Fruit fly (Drosophila melanogaster) whole organism, embryonic: ENCODE data around the gene CG16972.

ENCODE experiments used
- Aef1 ChIP-seq: fragments of 200-800 bp; sonication (Bioruptor generic); IDR thresholded peaks from 3 replicates; pipeline ENCODE4 v1.3.6; 2022; ENCODE audit warnings: missing biosample characterization, missing genetic modification characterization
- Asciz ChIP-seq: fragments of 200-800 bp; sonication (Bioruptor generic); optimal IDR thresholded peaks from 2 replicates; lab custom pipeline; 2017; ENCODE audit warnings: missing biosample characterization, mild to moderate bottlenecking, missing genetic modification characterization, missing genetic modification reagents
- C15 ChIP-seq: fragments of 200-800 bp; sonication (Bioruptor generic); IDR thresholded peaks from 3 replicates; pipeline ENCODE4 v1.3.6; 2022; ENCODE audit warnings: missing biosample characterization, missing genetic modification characterization
- CG14710 ChIP-seq: fragments of 200-800 bp; sonication (Bioruptor generic); optimal IDR thresholded peaks from 3 replicates; lab custom pipeline; 2019; ENCODE audit warnings: missing biosample characterization, mild to moderate bottlenecking, missing genetic modification characterization, moderate library complexity
- CG15601 ChIP-seq: fragments of 200-800 bp; sonication (Bioruptor generic); optimal IDR thresholded peaks from 3 replicates; lab custom pipeline; 2019; ENCODE audit warnings: missing biosample characterization, mild to moderate bottlenecking, missing genetic modification characterization, moderate library complexity
- CG15696 ChIP-seq: fragments of 200-800 bp; sonication (Bioruptor generic); optimal IDR thresholded peaks from 2 replicates; lab custom pipeline; 2019; ENCODE audit warnings: missing biosample characterization, mild to moderate bottlenecking, missing genetic modification characterization, moderate library complexity
- CG17186 ChIP-seq: fragments of 200-800 bp; sonication (Bioruptor generic); optimal IDR thresholded peaks from 3 replicates; lab custom pipeline; 2017; ENCODE audit warnings: missing biosample characterization, missing genetic modification reagents, missing genetic modification characterization
- CG17385 ChIP-seq: fragments of 200-800 bp; sonication (Bioruptor generic); optimal IDR thresholded peaks from 3 replicates; lab custom pipeline; 2018; ENCODE audit warnings: missing biosample characterization, mild to moderate bottlenecking, missing genetic modification characterization
- CG18011 ChIP-seq: fragments of 200-800 bp; sonication (Bioruptor generic); optimal IDR thresholded peaks from 2 replicates; lab custom pipeline; 2017; ENCODE audit warnings: missing biosample characterization, missing genetic modification characterization, mild to moderate bottlenecking, moderate library complexity, missing genotype
- CG32767 ChIP-seq: fragments of 200-800 bp; sonication (Bioruptor generic); IDR thresholded peaks from 2 replicates; pipeline ENCODE4 v1.3.6; 2022; ENCODE audit warnings: missing biosample characterization, missing genetic modification characterization
- CG4854 ChIP-seq: fragments of 200-800 bp; sonication (Bioruptor generic); optimal IDR thresholded peaks from 2 replicates; lab custom pipeline; 2016; ENCODE audit warnings: missing biosample characterization, missing genetic modification characterization, inconsistent platforms
- CG5953 ChIP-seq: fragments of 200-800 bp; sonication (Bioruptor generic); IDR thresholded peaks from 2 replicates; pipeline ENCODE4 v1.3.6; 2022; ENCODE audit warnings: missing biosample characterization, missing genetic modification characterization
- CG6689 ChIP-seq: fragments of 200-800 bp; sonication (Bioruptor generic); IDR thresholded peaks from 2 replicates; pipeline ENCODE4 v1.3.6; 2022; ENCODE audit warnings: missing biosample characterization, missing genetic modification characterization
- CG9609 ChIP-seq: fragments of 200-800 bp; sonication (Bioruptor generic); optimal IDR thresholded peaks from 3 replicates; lab custom pipeline; 2016; ENCODE audit warnings: missing biosample characterization, missing genetic modification characterization
- CG9727 ChIP-seq: fragments of 200-800 bp; sonication (Bioruptor generic); optimal IDR thresholded peaks from 3 replicates; lab custom pipeline; 2017; ENCODE audit warnings: missing biosample characterization, mild to moderate bottlenecking, missing genetic modification characterization
- CG9797 ChIP-seq: fragments of 200-800 bp; sonication (Bioruptor generic); optimal IDR thresholded peaks from 3 replicates; lab custom pipeline; 2018; ENCODE audit warnings: missing biosample characterization, mild to moderate bottlenecking, missing genetic modification characterization
- Chrac-16 ChIP-seq: fragments of 200-800 bp; sonication (Bioruptor generic); optimal IDR thresholded peaks from 3 replicates; lab custom pipeline; 2016; ENCODE audit warnings: missing biosample characterization, missing genetic modification characterization
- Dad ChIP-seq: fragments of 200-800 bp; sonication (Bioruptor generic); optimal IDR thresholded peaks from 3 replicates; lab custom pipeline; 2016; ENCODE audit warnings: missing biosample characterization, missing genetic modification characterization
- Ets97D ChIP-seq: fragments of 200-800 bp; sonication (Bioruptor generic); optimal IDR thresholded peaks from 3 replicates; lab custom pipeline; 2016; ENCODE audit warnings: missing biosample characterization, missing genetic modification characterization
- HLH3B ChIP-seq: fragments of 200-800 bp; sonication (Bioruptor generic); IDR thresholded peaks from 2 replicates; pipeline ENCODE4 v1.3.6; 2022; ENCODE audit warnings: missing biosample characterization, missing genetic modification characterization
- HLH4C ChIP-seq: fragments of 200-800 bp; sonication (Bioruptor generic); IDR thresholded peaks from 3 replicates; pipeline ENCODE4 v1.3.6; 2022; ENCODE audit warnings: missing biosample characterization, missing genetic modification characterization; ENCODE audit not compliant: partially characterized antibody
- Hr3 ChIP-seq: fragments of 200-800 bp; sonication (Bioruptor generic); optimal IDR thresholded peaks from 3 replicates; lab custom pipeline; 2016; ENCODE audit warnings: missing biosample characterization, missing genetic modification characterization
- MESR4 ChIP-seq: fragments of 200-800 bp; sonication (Bioruptor generic); optimal IDR thresholded peaks from 2 replicates; lab custom pipeline; 2018; ENCODE audit warnings: missing biosample characterization, mild to moderate bottlenecking, missing genetic modification characterization, moderate library complexity
- Pdp1 ChIP-seq, 2 experiments: fragments of 200-800 bp; sonication (Bioruptor generic); optimal IDR thresholded peaks; 3 replicates each; lab custom pipeline; 2016; ENCODE audit warnings: missing biosample characterization in 2 of 2, missing genetic modification characterization in 2 of 2, mild to moderate bottlenecking in 1 of 2, moderate library complexity in 1 of 2
- Scr ChIP-seq: fragments of 200-800 bp; sonication (Bioruptor generic); IDR thresholded peaks from 2 replicates; pipeline ENCODE4 v1.3.6; 2022; ENCODE audit warnings: missing biosample characterization, missing genetic modification characterization; ENCODE audit not compliant: partially characterized antibody
- Sry-δ ChIP-seq: fragments of 200-800 bp; sonication (Bioruptor generic); optimal IDR thresholded peaks from 2 replicates; lab custom pipeline; 2016; ENCODE audit warnings: missing biosample characterization, missing genetic modification characterization
- Xbp1 ChIP-seq: fragments of 200-800 bp; sonication (Bioruptor generic); optimal IDR thresholded peaks from 3 replicates; lab custom pipeline; 2016; ENCODE audit warnings: missing biosample characterization, mild to moderate bottlenecking, missing genetic modification characterization
- ato ChIP-seq: fragments of 200-800 bp; sonication (Bioruptor generic); IDR thresholded peaks from 2 replicates; pipeline ENCODE4 v1.3.6; 2022; ENCODE audit warnings: missing biosample characterization, missing genetic modification characterization; ENCODE audit not compliant: partially characterized antibody
- caup ChIP-seq: fragments of 200-800 bp; sonication (Bioruptor generic); optimal IDR thresholded peaks from 3 replicates; lab custom pipeline; 2017; ENCODE audit warnings: missing biosample characterization, mild to moderate bottlenecking, missing genetic modification characterization, moderate library complexity; ENCODE audit not compliant: severe bottlenecking
- chinmo ChIP-seq: fragments of 200-800 bp; sonication (Bioruptor generic); IDR thresholded peaks from 4 replicates; pipeline ENCODE4 v1.3.6; 2022; ENCODE audit warnings: missing biosample characterization, missing genetic modification characterization; ENCODE audit not compliant: partially characterized antibody
- dm ChIP-seq: fragments of 200-800 bp; sonication (Bioruptor generic); optimal IDR thresholded peaks from 3 replicates; lab custom pipeline; 2016; ENCODE audit warnings: missing biosample characterization, missing genetic modification characterization
- dysf ChIP-seq: fragments of 200-800 bp; sonication (Bioruptor generic); IDR thresholded peaks from 3 replicates; pipeline ENCODE4 v1.3.6; 2022; ENCODE audit warnings: missing biosample characterization, missing genetic modification characterization
- ftz-f1 ChIP-seq: fragments of 200-800 bp; sonication (Bioruptor generic); optimal IDR thresholded peaks from 2 replicates; lab custom pipeline; 2016; ENCODE audit warnings: missing biosample characterization, missing genetic modification characterization
- gfzf ChIP-seq: fragments of 200-800 bp; sonication (Bioruptor generic); optimal IDR thresholded peaks from 2 replicates; lab custom pipeline; 2016; ENCODE audit warnings: missing biosample characterization, mild to moderate bottlenecking, missing genetic modification characterization, moderate library complexity
- grau ChIP-seq: fragments of 200-800 bp; optimal IDR thresholded peaks from 3 replicates; lab custom pipeline; 2019; ENCODE audit warnings: missing biosample characterization, mild to moderate bottlenecking, missing genetic modification characterization, moderate library complexity
- hbn ChIP-seq: fragments of 200-800 bp; sonication (Bioruptor generic); IDR thresholded peaks from 2 replicates; pipeline ENCODE4 v1.3.6; 2022; ENCODE audit warnings: missing biosample characterization, missing genetic modification characterization; ENCODE audit not compliant: partially characterized antibody
- insv ChIP-seq, 2 experiments: fragments of 200-800 bp; sonication (Bioruptor generic); optimal IDR thresholded peaks; 3 replicates each; lab custom pipeline; 2016 to 2018; ENCODE audit warnings: missing biosample characterization in 2 of 2, missing genetic modification characterization in 2 of 2
- inv ChIP-seq: fragments of 200-800 bp; sonication (Bioruptor generic); IDR thresholded peaks from 2 replicates; pipeline ENCODE4 v1.3.6; 2022; ENCODE audit warnings: missing biosample characterization, missing genetic modification characterization; ENCODE audit not compliant: partially characterized antibody
- knrl ChIP-seq: fragments of 200-800 bp; sonication (Bioruptor generic); IDR thresholded peaks from 3 replicates; pipeline ENCODE4 v1.3.6; 2022; ENCODE audit warnings: missing biosample characterization, missing genetic modification characterization; ENCODE audit not compliant: partially characterized antibody
- lab ChIP-seq: fragments of 200-800 bp; sonication (Bioruptor generic); optimal IDR thresholded peaks from 3 replicates; lab custom pipeline; 2017; ENCODE audit warnings: missing biosample characterization, missing genetic modification characterization, mild to moderate bottlenecking, moderate library complexity, missing genetic modification reagents
- nom ChIP-seq: fragments of 200-800 bp; sonication (Bioruptor generic); optimal IDR thresholded peaks from 2 replicates; lab custom pipeline; 2017; ENCODE audit warnings: missing biosample characterization, missing genetic modification characterization, mild to moderate bottlenecking, moderate library complexity, missing genetic modification reagents
- onecut ChIP-seq: fragments of 200-800 bp; sonication (Bioruptor generic); IDR thresholded peaks from 2 replicates; pipeline ENCODE4 v1.3.6; 2022; ENCODE audit warnings: missing biosample characterization, missing genetic modification characterization
- sc ChIP-seq, 3 experiments: fragments of >200 bp in 2 of 3; fragments of 200-800 bp in 1 of 3; sonication (Bioruptor generic) in 1 of 3; optimal IDR thresholded peaks; 2 replicates in 2 of 3; 3 replicates in 1 of 3; lab custom pipeline; 2017; ENCODE audit warnings: mild to moderate bottlenecking in 1 of 3, missing biosample characterization in 1 of 3, missing genetic modification characterization in 1 of 3, missing genetic modification reagents in 1 of 3
- stwl ChIP-seq: fragments of 200-800 bp; sonication (Bioruptor generic); optimal IDR thresholded peaks from 3 replicates; lab custom pipeline; 2018; ENCODE audit warnings: missing biosample characterization, mild to moderate bottlenecking, missing genetic modification characterization, moderate library complexity
- trem ChIP-seq: fragments of 200-800 bp; optimal IDR thresholded peaks from 3 replicates; lab custom pipeline; 2019; ENCODE audit warnings: missing biosample characterization, mild to moderate bottlenecking, missing genetic modification characterization, moderate library complexity
- wor ChIP-seq: fragments of 200-800 bp; sonication (Bioruptor generic); IDR thresholded peaks from 2 replicates; pipeline ENCODE4 v1.3.6; 2022; ENCODE audit warnings: missing biosample characterization, missing genetic modification characterization

The CG16972 gene

dm6 chr2L:13219281-13220092, 16.4 kb upstream of the CG16972 start, which contains the start of the genes CG9426 and mRF1 (continued):
- TF ChIP-seq CG15696 (tag; lab: Kevin White, UChicago) (no peak), CG17385 (GFP tag; lab: Kevin White, UChicago) (peak; percentile 7), Xbp1 (peak; percentile 34), CG5953 (GFP tag; lab: Robert Waterston, UW) (no peak), dm (GFP tag; lab: Kevin White, UChicago) (peak; percentile 24), Ets97D (peak; percentile 63), caup (GFP tag; lab: Kevin White, UChicago) (peak; percentile 5), wor (no peak), HLH4C (GFP tag; lab: Robert Waterston, UW) (peak; percentile 97), gfzf (GFP tag; lab: Kevin White, UChicago) (peak; percentile 49), CG9727 (GFP tag; lab: Kevin White, UChicago) (peak; percentile 3), knrl (peak; percentile 96), CG15601 (tag; lab: Kevin White, UChicago) (peak; percentile 48), ato (peak; percentile 93), CG32767 (peak; percentile 44; the same call in 1 of the 2 replicates), chinmo (GFP tag; lab: Robert Waterston, UW) (peak; percentile 98), Pdp1 (GFP tag; optimal IDR thresholded peaks at IDR 0.05; lab: Kevin White, UChicago) (peak in 1 of 2 experiments; percentile 84), Dad (GFP tag; lab: Kevin White, UChicago) (no peak), nom (no peak), C15 (no peak), CG9609 (GFP tag; lab: Kevin White, UChicago) (peak; percentile 7), CG9797 (peak; percentile 17), dysf (no peak), Hr3 (GFP tag; lab: Kevin White, UChicago) (no peak), onecut (GFP tag; lab: Robert Waterston, UW) (no peak), CG4854 (peak; percentile 22), Asciz (GFP tag; lab: Kevin White, UChicago) (no peak), CG17186 (GFP tag; lab: Kevin White, UChicago) (peak; percentile 19), Aef1 (GFP tag; lab: Robert Waterston, UW) (peak; percentile 32; the same call in 1 of the 3 replicates), insv (GFP tag; optimal IDR thresholded peaks at IDR 0.05; lab: Kevin White, UChicago) (peak; percentile 84 to 96), lab (GFP tag; lab: Kevin White, UChicago) (no peak), trem (tag; lab: Kevin White, UChicago) (peak; percentile 77), hbn (GFP tag; lab: Robert Waterston, UW) (peak; percentile 95), Chrac-16 (GFP tag; lab: Kevin White, UChicago) (no peak), CG14710 (tag; lab: Kevin White, UChicago) (peak; percentile 58), CG6689 (GFP tag; lab: Robert Waterston, UW) (no peak), sc (optimal IDR thresholded peaks at IDR 0.05; lab: Kevin White, UChicago) (no peak), sc (GFP tag; optimal IDR thresholded peaks at IDR 0.05; lab: Kevin White, UChicago) (no peak), MESR4 (GFP tag; lab: Kevin White, UChicago) (peak; percentile 85), CG18011 (GFP tag; lab: Kevin White, UChicago) (peak; percentile 13), Scr (GFP tag; lab: Robert Waterston, UW) (peak; percentile 97), Sry-δ (GFP tag; lab: Kevin White, UChicago) (peak; percentile 96), HLH3B (GFP tag; lab: Robert Waterston, UW) (no peak), grau (tag; lab: Kevin White, UChicago) (peak; percentile 31), ftz-f1 (no peak), stwl (tag; lab: Kevin White, UChicago) (peak; percentile 73), inv (GFP tag; lab: Robert Waterston, UW) (peak; percentile 96)
